Worm (Caenorhabditis elegans): Measurements from ENCODE around the gene srg-2.

ce11 chrIII:6240528-6240927, 19.5 kb downstream of the srg-2 start, which contains the start of gene T12A2.3:
- no peak for TF ChIP-seq zag-1 (tag; optimal IDR thresholded peaks at IDR 0.05)
- TF ChIP-seq ctbp-1 (GFP tag; IDR thresholded peaks at IDR 0.05), result no peak
- no peak for TF ChIP-seq ceh-82 (tag; optimal IDR thresholded peaks at IDR 0.05)
- TF ChIP-seq nhr-102 (tag; optimal IDR thresholded peaks at IDR 0.05), result no peak
- no peak for TF ChIP-seq lsy-2 (tag; optimal IDR thresholded peaks at IDR 0.05)
- TF ChIP-seq nhr-41 (GFP tag; IDR thresholded peaks at IDR 0.05), result no peak
